Worm (Caenorhabditis elegans) whole organism, L4 larva: ENCODE measurements around the gene mrps-28.
A peak's percentile ranks its signal among the peaks of the same experiment; 100 is the strongest.

Experiments
- D1046.2 ChIP-seq: fragments of 200-800 bp; sonication (Bioruptor generic); IDR thresholded peaks from 2 replicates; pipeline ENCODE4 v1.3.6; 2022; ENCODE audit warnings: missing genetic modification characterization, missing compliant biosample characterization
- F10B5.3 ChIP-seq: sonication (generic microtip); optimal IDR thresholded peaks from 2 replicates; lab custom pipeline; 2016; ENCODE audit warnings: mild to moderate bottlenecking, missing genetic modification characterization, missing compliant biosample characterization
- F37D6.2 ChIP-seq: sonication (generic microtip); optimal IDR thresholded peaks from 2 replicates; lab custom pipeline; 2016; ENCODE audit warnings: mild to moderate bottlenecking, missing genetic modification characterization, missing compliant biosample characterization
- F49E8.2 ChIP-seq: sonication (generic microtip); optimal IDR thresholded peaks from 2 replicates; lab custom pipeline; 2016; ENCODE audit warnings: missing compliant biosample characterization, mild to moderate bottlenecking, missing genetic modification characterization, borderline replicate concordance
- R02D3.7 ChIP-seq: fragments of 150-350 bp; sonication (generic microtip); optimal IDR thresholded peaks from 3 replicates; lab custom pipeline; 2014; ENCODE audit warnings: missing biosample characterization, missing genetic modification characterization
- T20F7.1 ChIP-seq: fragments of 200-800 bp; sonication (Bioruptor generic); optimal IDR thresholded peaks from 2 replicates; lab custom pipeline; 2018; ENCODE audit warnings: mild to moderate bottlenecking, missing genetic modification characterization, missing compliant biosample characterization
- T26A8.4 ChIP-seq: fragments of 200-800 bp; sonication (Bioruptor generic); IDR thresholded peaks from 2 replicates; pipeline ENCODE4 v1.3.6; 2022; ENCODE audit warnings: missing genetic modification characterization, missing compliant biosample characterization
- Y75B8A.6 ChIP-seq: fragments of 200-800 bp; sonication (Bioruptor generic); IDR thresholded peaks from 2 replicates; pipeline ENCODE4 v1.3.6; 2022; ENCODE audit warnings: missing genetic modification reagents, missing genetic modification characterization, missing compliant biosample characterization
- aha-1 ChIP-seq: fragments of 150-350 bp; peaks from one replicate; lab custom pipeline; 2014; ENCODE audit warnings: missing biosample characterization, missing genetic modification characterization
- arid-1 ChIP-seq: fragments of 200-800 bp; sonication (Bioruptor generic); conservative IDR thresholded peaks from 2 replicates; pipeline ENCODE4 v1.3.6; 2022; ENCODE audit warnings: missing genetic modification reagents, missing genetic modification characterization, missing compliant biosample characterization
- ceh-20 ChIP-seq: fragments of 200-800 bp; sonication (Bioruptor generic); IDR thresholded peaks from 2 replicates; pipeline ENCODE4 v1.3.6; 2022; ENCODE audit warnings: missing genetic modification reagents, missing genetic modification characterization, missing compliant biosample characterization
- ceh-28 ChIP-seq: fragments of 150-350 bp; optimal IDR thresholded peaks from 2 replicates; lab custom pipeline; 2014; ENCODE audit warnings: missing biosample characterization, missing genetic modification reagents, missing genetic modification characterization
- ceh-32 ChIP-seq: sonication (generic microtip); optimal IDR thresholded peaks from 2 replicates; lab custom pipeline; 2016; ENCODE audit warnings: mild to moderate bottlenecking, missing genetic modification characterization, missing compliant biosample characterization; ENCODE audit not compliant: poor library complexity
- ceh-62 ChIP-seq: sonication (generic microtip); optimal IDR thresholded peaks from 2 replicates; lab custom pipeline; 2017; ENCODE audit warnings: missing biosample characterization, missing genetic modification characterization
- cey-2 ChIP-seq: sonication (generic microtip); optimal IDR thresholded peaks from 3 replicates; lab custom pipeline; 2017; ENCODE audit warnings: missing genetic modification characterization, mild to moderate bottlenecking, missing compliant biosample characterization, antibody characterized with exemption, borderline replicate concordance; ENCODE audit not compliant: insufficient read depth
- daf-16 ChIP-seq, 3 experiments: sonication (generic microtip); optimal IDR thresholded peaks; 2 replicates each; lab custom pipeline; 2016 to 2017; ENCODE audit warnings: missing genetic modification characterization in 3 of 3, missing genetic modification reagents in 3 of 3, mild to moderate bottlenecking in 2 of 3, missing compliant biosample characterization in 2 of 3, missing biosample characterization in 1 of 3, moderate library complexity in 1 of 3
- dmd-8 ChIP-seq: fragments of 200-800 bp; sonication (Bioruptor generic); IDR thresholded peaks from 2 replicates; pipeline ENCODE4 v1.3.6; 2022; ENCODE audit warnings: missing genetic modification characterization, missing compliant biosample characterization
- dpl-1 ChIP-seq: fragments of 150-350 bp; optimal IDR thresholded peaks from 2 replicates; lab custom pipeline; 2014; ENCODE audit warnings: missing biosample characterization, missing genetic modification reagents, missing genetic modification characterization
- duxl-1 ChIP-seq: sonication (generic microtip); optimal IDR thresholded peaks from 2 replicates; lab custom pipeline; 2016; ENCODE audit warnings: mild to moderate bottlenecking, missing genetic modification characterization, moderate library complexity, missing compliant biosample characterization; ENCODE audit not compliant: poor library complexity
- egl-27 ChIP-seq: sonication (generic microtip); optimal IDR thresholded peaks from 3 replicates; lab custom pipeline; 2017; ENCODE audit warnings: missing biosample characterization, missing genetic modification reagents, missing genetic modification characterization
- egl-43 ChIP-seq: fragments of 200-800 bp; sonication (Bioruptor generic); IDR thresholded peaks from 2 replicates; pipeline ENCODE4 v1.3.6; 2022; ENCODE audit warnings: missing genetic modification reagents, missing genetic modification characterization, missing compliant biosample characterization
- fos-1 ChIP-seq: fragments of 150-350 bp; optimal IDR thresholded peaks from 2 replicates; lab custom pipeline; 2014; ENCODE audit warnings: missing biosample characterization, missing genetic modification characterization
- hif-1 ChIP-seq, 2 experiments: sonication (generic microtip); optimal IDR thresholded peaks; 2 replicates each; lab custom pipeline; 2016 to 2017; ENCODE audit warnings: missing compliant biosample characterization in 2 of 2, missing genetic modification characterization in 2 of 2, missing genetic modification reagents in 2 of 2, missing genotype in 2 of 2, mild to moderate bottlenecking in 1 of 2
- hmg-1.1 ChIP-seq: fragments of 200-800 bp; sonication (Bioruptor generic); IDR thresholded peaks from 2 replicates; pipeline ENCODE4 v1.3.6; 2022; ENCODE audit warnings: missing genetic modification reagents, missing genetic modification characterization, missing compliant biosample characterization
- lin-1 ChIP-seq: fragments of 200-800 bp; sonication (Bioruptor generic); IDR thresholded peaks from 2 replicates; pipeline ENCODE4 v1.3.6; 2022; ENCODE audit warnings: missing genetic modification reagents, missing genetic modification characterization, missing compliant biosample characterization
- lin-15B ChIP-seq: fragments of 150-350 bp; sonication (generic microtip); optimal IDR thresholded peaks from 3 replicates; lab custom pipeline; 2014; ENCODE audit warnings: missing biosample characterization, missing genetic modification characterization
- lin-29 ChIP-seq: fragments of 200-800 bp; sonication (Bioruptor generic); IDR thresholded peaks from 2 replicates; pipeline ENCODE4 v1.3.6; 2022; ENCODE audit warnings: missing genetic modification reagents, missing genetic modification characterization, missing compliant biosample characterization
- madf-9 ChIP-seq: fragments of 200-800 bp; sonication (Bioruptor generic); conservative IDR thresholded peaks from 2 replicates; pipeline ENCODE4 v1.3.6; 2022; ENCODE audit warnings: missing genetic modification reagents, missing genetic modification characterization, missing compliant biosample characterization
- mdl-1 ChIP-seq, 2 experiments: fragments of 150-350 bp in 1 of 2; sonication (generic microtip) in 1 of 2; optimal IDR thresholded peaks; 2 replicates each; lab custom pipeline; 2014 to 2017; ENCODE audit warnings: missing biosample characterization in 2 of 2, missing genetic modification characterization in 2 of 2
- mes-2 ChIP-seq: sonication (generic microtip); optimal IDR thresholded peaks from 2 replicates; lab custom pipeline; 2016; ENCODE audit warnings: missing genotype, mild to moderate bottlenecking, missing genetic modification characterization, missing compliant biosample characterization; ENCODE audit not compliant: poor library complexity, severe bottlenecking
- nhr-10 ChIP-seq: fragments of 150-350 bp; optimal IDR thresholded peaks from 2 replicates; lab custom pipeline; 2014; ENCODE audit warnings: missing biosample characterization, missing genetic modification characterization
- nhr-11 ChIP-seq: fragments of 150-350 bp; optimal IDR thresholded peaks from 2 replicates; lab custom pipeline; 2014; ENCODE audit warnings: missing biosample characterization, missing genetic modification characterization
- nhr-25 ChIP-seq: sonication (generic microtip); optimal IDR thresholded peaks from 2 replicates; lab custom pipeline; 2017; ENCODE audit warnings: missing genetic modification characterization, mild to moderate bottlenecking, missing compliant biosample characterization, antibody characterized with exemption, moderate library complexity, borderline replicate concordance; ENCODE audit not compliant: insufficient read depth
- nhr-41 ChIP-seq: fragments of 200-800 bp; sonication (Bioruptor generic); IDR thresholded peaks from 2 replicates; pipeline ENCODE4 v1.3.6; 2022; ENCODE audit warnings: missing genetic modification reagents, missing genetic modification characterization, missing compliant biosample characterization
- nhr-48 ChIP-seq: sonication (generic microtip); optimal IDR thresholded peaks from 2 replicates; lab custom pipeline; 2016; ENCODE audit warnings: mild to moderate bottlenecking, missing genetic modification characterization, missing compliant biosample characterization
- nhr-6 ChIP-seq: fragments of 150-350 bp; optimal IDR thresholded peaks from 2 replicates; lab custom pipeline; 2014; ENCODE audit warnings: missing biosample characterization, missing genetic modification characterization
- pqm-1 ChIP-seq: sonication (generic microtip); optimal IDR thresholded peaks from 2 replicates; lab custom pipeline; 2017; ENCODE audit warnings: missing biosample characterization, missing genetic modification characterization
- rbr-2 ChIP-seq: sonication (generic microtip); optimal IDR thresholded peaks from 2 replicates; lab custom pipeline; 2016; ENCODE audit warnings: missing genotype, missing genetic modification characterization, missing compliant biosample characterization
- saeg-2 ChIP-seq: fragments of 200-800 bp; sonication (Bioruptor generic); IDR thresholded peaks from 2 replicates; pipeline ENCODE4 v1.3.6; 2022; ENCODE audit warnings: missing genetic modification reagents, missing genetic modification characterization, missing compliant biosample characterization
- sdz-12 ChIP-seq: fragments of 200-800 bp; sonication (Bioruptor generic); optimal IDR thresholded peaks from 2 replicates; lab custom pipeline; 2018; ENCODE audit warnings: mild to moderate bottlenecking, missing genetic modification characterization, missing compliant biosample characterization
- set-16 ChIP-seq: fragments of 200-800 bp; sonication (Bioruptor generic); IDR thresholded peaks from 2 replicates; pipeline ENCODE4 v1.3.6; 2022; ENCODE audit warnings: missing genetic modification reagents, missing genetic modification characterization, missing compliant biosample characterization
- skn-1 ChIP-seq: fragments of 150-350 bp; optimal IDR thresholded peaks from 2 replicates; lab custom pipeline; 2014; ENCODE audit warnings: missing biosample characterization, missing genetic modification characterization
- snpc-1.2 ChIP-seq: fragments of 200-800 bp; sonication (Bioruptor generic); IDR thresholded peaks from 2 replicates; pipeline ENCODE4 v1.3.6; 2022; ENCODE audit warnings: missing genetic modification reagents, missing genetic modification characterization, missing compliant biosample characterization
- spr-1 ChIP-seq: sonication (generic microtip); optimal IDR thresholded peaks from 2 replicates; lab custom pipeline; 2016; ENCODE audit warnings: mild to moderate bottlenecking, missing genetic modification characterization, missing compliant biosample characterization
- tag-97 ChIP-seq: fragments of 200-800 bp; sonication (Bioruptor generic); IDR thresholded peaks from 2 replicates; pipeline ENCODE4 v1.3.6; 2022; ENCODE audit warnings: missing genetic modification characterization, missing compliant biosample characterization
- unc-130 ChIP-seq: sonication (generic microtip); optimal IDR thresholded peaks from 2 replicates; lab custom pipeline; 2016; ENCODE audit warnings: missing genetic modification reagents, missing genetic modification characterization, missing compliant biosample characterization
- unc-39 ChIP-seq: sonication (generic microtip); optimal IDR thresholded peaks from 2 replicates; lab custom pipeline; 2017; ENCODE audit warnings: missing biosample characterization, missing genetic modification characterization
- zfp-3 ChIP-seq: fragments of 200-800 bp; sonication (Bioruptor generic); conservative IDR thresholded peaks from 2 replicates; pipeline ENCODE4 v1.3.6; 2022; ENCODE audit warnings: missing genetic modification reagents, missing genetic modification characterization, missing compliant biosample characterization
- zip-11 ChIP-seq: fragments of 200-800 bp; sonication (Bioruptor generic); IDR thresholded peaks from 2 replicates; pipeline ENCODE4 v1.3.6; 2022; ENCODE audit warnings: missing genetic modification characterization, missing compliant biosample characterization
- zip-2 ChIP-seq: fragments of 150-350 bp; optimal IDR thresholded peaks from 2 replicates; lab custom pipeline; 2014; ENCODE audit warnings: missing biosample characterization, missing genetic modification characterization

The mrps-28 gene

DNA sequence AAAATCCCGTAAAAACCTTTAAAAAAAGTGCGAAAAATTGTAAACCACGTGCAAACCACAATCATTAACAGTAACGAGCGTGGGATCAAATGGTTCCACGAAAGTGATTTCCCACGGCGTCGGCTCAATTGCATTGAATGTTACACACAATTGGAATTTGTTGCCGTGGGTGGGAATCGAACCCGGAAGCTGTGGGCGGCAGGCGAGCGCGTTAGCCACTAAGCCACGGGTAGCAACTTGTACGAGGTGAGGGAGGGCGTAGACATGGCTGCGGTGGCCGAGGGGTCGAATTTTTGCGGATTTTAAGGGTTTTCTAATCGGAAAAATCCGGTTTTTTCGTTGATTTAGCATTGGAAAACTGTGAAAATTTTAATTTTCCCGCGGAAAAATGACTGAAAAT is 1.0 kb upstream of the mrps-28 start (continued):
- TF ChIP-seq rbr-2 (tag; lab: Kevin White, UChicago) = peak; percentile 92
- TF ChIP-seq ceh-62 (tag; lab: Kevin White, UChicago) = no peak
- TF ChIP-seq egl-43 (GFP tag; lab: Robert Waterston, UW) = peak; percentile 99
- peak; percentile 85 to 93 for TF ChIP-seq daf-16 (GFP tag; optimal IDR thresholded peaks at IDR 0.05; lab: Kevin White, UChicago)
- peak; percentile 67 for TF ChIP-seq daf-16 (tag; optimal IDR thresholded peaks at IDR 0.05; lab: Kevin White, UChicago)
- peak; percentile 93 for TF ChIP-seq arid-1 (GFP tag; lab: Robert Waterston, UW)
- TF ChIP-seq unc-130 (GFP tag; lab: Kevin White, UChicago) = peak; percentile 74
- no peak for TF ChIP-seq nhr-10 (tag; lab: Kevin White, UChicago)
- TF ChIP-seq F49E8.2 = peak; percentile 95
- TF ChIP-seq R02D3.7 (tag; lab: Kevin White, UChicago) = no peak
- TF ChIP-seq lin-15B (tag; lab: Kevin White, UChicago) = no peak
- TF ChIP-seq lin-29 (GFP tag; lab: Robert Waterston, UW) = peak; percentile 75
- peak; percentile 21 to 68 for TF ChIP-seq hif-1 (tag; optimal IDR thresholded peaks at IDR 0.05; lab: Kevin White, UChicago)
- peak; percentile 97 for TF ChIP-seq aha-1 (tag; lab: Kevin White, UChicago)
- TF ChIP-seq F37D6.2 (tag; lab: Kevin White, UChicago) = peak; percentile 83
- TF ChIP-seq hmg-1.1 (GFP tag; lab: Robert Waterston, UW) = peak; percentile 96
- TF ChIP-seq nhr-11 = peak; percentile 70
- peak; percentile 98 for TF ChIP-seq dmd-8 (GFP tag; lab: Robert Waterston, UW)
- no peak for TF ChIP-seq unc-39 (tag; lab: Kevin White, UChicago)
- TF ChIP-seq cey-2 (tag; lab: Kevin White, UChicago) = no peak
- TF ChIP-seq D1046.2 (GFP tag; lab: Robert Waterston, UW) = peak; percentile 94
- no peak for TF ChIP-seq fos-1
- TF ChIP-seq Y75B8A.6 (GFP tag; lab: Robert Waterston, UW) = peak; percentile 95
- peak; percentile 95 for TF ChIP-seq nhr-41 (GFP tag; lab: Robert Waterston, UW)
- TF ChIP-seq T26A8.4 (GFP tag; lab: Robert Waterston, UW) = peak; percentile 95
- peak; percentile 88 for TF ChIP-seq saeg-2 (GFP tag; lab: Robert Waterston, UW)
- TF ChIP-seq nhr-48 = peak; percentile 81
- peak; percentile 87 for TF ChIP-seq F10B5.3
- no peak for TF ChIP-seq egl-27 (tag; lab: Kevin White, UChicago)
- peak; percentile 89 for TF ChIP-seq ceh-20 (GFP tag; lab: Robert Waterston, UW)
- peak; percentile 90 for TF ChIP-seq mes-2 (tag; lab: Kevin White, UChicago)
- TF ChIP-seq T20F7.1 (GFP tag; lab: Kevin White, UChicago) = no peak
- peak; percentile 96 for TF ChIP-seq madf-9 (GFP tag; lab: Robert Waterston, UW)
- peak; percentile 18 for TF ChIP-seq pqm-1
- TF ChIP-seq sdz-12 (GFP tag; lab: Kevin White, UChicago) = peak; percentile 95
- no peak for TF ChIP-seq skn-1 (tag; lab: Kevin White, UChicago)
- TF ChIP-seq ceh-28 = no peak
- TF ChIP-seq nhr-25 = peak; percentile 21
- TF ChIP-seq snpc-1.2 = peak; percentile 93
- TF ChIP-seq lin-1 (GFP tag; lab: Robert Waterston, UW) = peak; percentile 87
- TF ChIP-seq ceh-32 = no peak
- TF ChIP-seq zip-2 (tag; lab: Kevin White, UChicago) = peak; percentile 81
- TF ChIP-seq zfp-3 = peak; percentile 86
- TF ChIP-seq duxl-1 (tag; lab: Kevin White, UChicago) = peak; percentile 95
- TF ChIP-seq tag-97 (GFP tag; lab: Robert Waterston, UW) = 0 out of 2 replicates have a peak, but pooled peaks have one; percentile 11
- peak; percentile 92 for TF ChIP-seq spr-1
- peak; percentile 81 for TF ChIP-seq set-16 (GFP tag; lab: Robert Waterston, UW)
- TF ChIP-seq nhr-6 (tag; lab: Kevin White, UChicago) = peak; percentile 64
- TF ChIP-seq dpl-1 (GFP tag; lab: Kevin White, UChicago) = peak; percentile 53
- peak; percentile 87 for TF ChIP-seq zip-11 (GFP tag; lab: Robert Waterston, UW)
- peak in 1 of 2 experiments; percentile 56 for TF ChIP-seq mdl-1 (tag; optimal IDR thresholded peaks at IDR 0.05; lab: Kevin White, UChicago)
